Fruit fly (Drosophila melanogaster): ENCODE results near the gene Dhc1.
A peak's percentile ranks its signal among the peaks of the same experiment; 100 is the strongest.

The Dhc1 gene

DNA sequence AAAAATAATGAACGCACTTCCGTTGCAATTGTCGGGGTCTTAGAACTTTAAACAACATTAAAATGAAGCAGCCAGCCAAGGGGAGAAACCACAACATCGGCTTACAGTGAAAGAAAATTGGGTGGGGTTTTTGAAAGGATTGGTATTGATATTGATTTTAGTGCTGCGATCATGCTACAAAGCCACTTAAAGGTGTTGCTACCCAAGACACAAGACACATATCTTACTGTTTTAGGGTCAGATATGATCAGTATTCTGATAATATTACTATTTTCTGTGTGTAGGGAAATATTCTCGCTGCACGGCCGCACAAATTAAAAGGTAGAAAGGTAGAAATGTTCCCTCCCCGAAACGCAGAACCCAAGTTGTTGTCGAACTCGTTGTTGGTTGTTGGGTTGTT lies 69.4 kb downstream of the Dhc1 start (continued):
- peak; percentile 71; the same call in 2 of the 3 replicates for TF ChIP-seq CG2199 (GFP tag; IDR thresholded peaks at IDR 0.05)
- TF ChIP-seq CG15011 (GFP tag; optimal IDR thresholded peaks at IDR 0.05), result no peak
- no peak for TF ChIP-seq Hmx (GFP tag; optimal IDR thresholded peaks at IDR 0.05)
- TF ChIP-seq CG3407 (GFP tag; optimal IDR thresholded peaks at IDR 0.05), result peak; percentile 24
- no peak for TF ChIP-seq dm (GFP tag; optimal IDR thresholded peaks at IDR 0.05)
- no peak for TF ChIP-seq CG11085 (GFP tag; IDR thresholded peaks at IDR 0.05)
- peak; percentile 20; the same call in 1 of the 3 replicates for TF ChIP-seq CG7357 (GFP tag; IDR thresholded peaks at IDR 0.05)
- TF ChIP-seq CG1792 (GFP tag; optimal IDR thresholded peaks at IDR 0.05), result no peak
- TF ChIP-seq CG10267 (tag; optimal IDR thresholded peaks at IDR 0.05), result peak; percentile 52
- TF ChIP-seq chif (GFP tag; optimal IDR thresholded peaks at IDR 0.05), result peak; percentile 55 to 69
- no peak for TF ChIP-seq CG16813 (GFP tag; IDR thresholded peaks at IDR 0.05; ENCODE audit: partially characterized antibody)
- TF ChIP-seq tx (GFP tag; optimal IDR thresholded peaks at IDR 0.05), result no peak
- peak; percentile 24 for TF ChIP-seq CG15601 (tag; optimal IDR thresholded peaks at IDR 0.05)
- TF ChIP-seq jumu (GFP tag; optimal IDR thresholded peaks at IDR 0.05), result peak; percentile 35
- no peak for TF ChIP-seq CG12236 (GFP tag; optimal IDR thresholded peaks at IDR 0.05)
- peak; percentile 31 for TF ChIP-seq az2 (GFP tag; optimal IDR thresholded peaks at IDR 0.05)
- TF ChIP-seq Camta (GFP tag; optimal IDR thresholded peaks at IDR 0.05), result no peak
- TF ChIP-seq pb (GFP tag; optimal IDR thresholded peaks at IDR 0.05), result no peak
- TF ChIP-seq gce (GFP tag; IDR thresholded peaks at IDR 0.05), result no peak
- TF ChIP-seq CG32532 (GFP tag; IDR thresholded peaks at IDR 0.05), result no peak
- TF ChIP-seq CrebB (tag; optimal IDR thresholded peaks at IDR 0.05), result no peak
- no peak for TF ChIP-seq cato (GFP tag; optimal IDR thresholded peaks at IDR 0.05; ENCODE audit: borderline replicate concordance)
- no peak for TF ChIP-seq MBD-R2 (GFP tag; IDR thresholded peaks at IDR 0.05)
- no peak for TF ChIP-seq C15 (GFP tag; IDR thresholded peaks at IDR 0.05)
- TF ChIP-seq row (GFP tag; IDR thresholded peaks at IDR 0.05), result peak; percentile 43; the same call in 2 of the 3 replicates
- no peak for TF ChIP-seq CG6813 (GFP tag; optimal IDR thresholded peaks at IDR 0.05)
- TF ChIP-seq CG11560 (tag; IDR thresholded peaks at IDR 0.05), result no peak
- peak; percentile 20 for TF ChIP-seq CG16815 (GFP tag; optimal IDR thresholded peaks at IDR 0.05)
- TF ChIP-seq CG12299 (tag; optimal IDR thresholded peaks at IDR 0.05), result no peak
- TF ChIP-seq Scr (GFP tag; IDR thresholded peaks at IDR 0.05; ENCODE audit: partially characterized antibody), result no peak
- peak; percentile 45 for TF ChIP-seq CG5245 (GFP tag; optimal IDR thresholded peaks at IDR 0.05)
- TF ChIP-seq Meics (GFP tag; optimal IDR thresholded peaks at IDR 0.05), result no peak
- TF ChIP-seq Med (GFP tag), result peak; percentile 75
- TF ChIP-seq CG11504 (tag; optimal IDR thresholded peaks at IDR 0.05), result peak; percentile 29
- no peak for TF ChIP-seq sim (GFP tag; IDR thresholded peaks at IDR 0.05)
- no peak for TF ChIP-seq shn (GFP tag; optimal IDR thresholded peaks at IDR 0.05)
- no peak for TF ChIP-seq amos (GFP tag; IDR thresholded peaks at IDR 0.05; ENCODE audit: partially characterized antibody)
- TF ChIP-seq CG8944 (GFP tag; optimal IDR thresholded peaks at IDR 0.05), result no peak
- no peak for TF ChIP-seq CG17568 (GFP tag; optimal IDR thresholded peaks at IDR 0.05)
- peak; percentile 63 for TF ChIP-seq nmo (GFP tag; optimal IDR thresholded peaks at IDR 0.05)
- TF ChIP-seq nerfin-1 (tag; optimal IDR thresholded peaks at IDR 0.05), result no peak
- TF ChIP-seq CG33557 (GFP tag; optimal IDR thresholded peaks at IDR 0.05), result peak; percentile 56
- no peak for TF ChIP-seq CG12071 (GFP tag; optimal IDR thresholded peaks at IDR 0.05)
- no peak for TF ChIP-seq CG4707 (GFP tag; optimal IDR thresholded peaks at IDR 0.05)
- TF ChIP-seq CG14860 (GFP tag; IDR thresholded peaks at IDR 0.05; ENCODE audit: partially characterized antibody), result no peak
- no peak for TF ChIP-seq Ravus (GFP tag; IDR thresholded peaks at IDR 0.05)
- TF ChIP-seq Ssrp (tag; optimal IDR thresholded peaks at IDR 0.05), result peak; percentile 51
- no peak for TF ChIP-seq Max (GFP tag; optimal IDR thresholded peaks at IDR 0.05)
- TF ChIP-seq CG7745 (tag; optimal IDR thresholded peaks at IDR 0.05), result no peak
- TF ChIP-seq sima (GFP tag; optimal IDR thresholded peaks at IDR 0.05), result no peak
- peak; percentile 23 for TF ChIP-seq Usf (GFP tag; optimal IDR thresholded peaks at IDR 0.05)
